Worm (Caenorhabditis elegans) whole organism, mixed stage, embryonic: ENCODE data around the gene ttll-5.

Experiments
- blmp-1 ChIP-seq: fragments of 150-350 bp; optimal IDR thresholded peaks from 2 replicates; lab custom pipeline; 2014; ENCODE audit warnings: missing biosample characterization, missing genetic modification characterization
- elt-1 ChIP-seq: sonication (generic microtip); optimal IDR thresholded peaks from 2 replicates; lab custom pipeline; 2017; ENCODE audit warnings: missing genetic modification characterization, mild to moderate bottlenecking, missing compliant biosample characterization, antibody characterized with exemption, moderate library complexity, borderline replicate concordance; ENCODE audit not compliant: insufficient read depth
- mep-1 ChIP-seq: fragments of 150-350 bp; optimal IDR thresholded peaks from 2 replicates; lab custom pipeline; 2017; ENCODE audit warnings: missing biosample characterization, missing genetic modification reagents, missing genetic modification characterization, inconsistent platforms
- nhr-12 ChIP-seq: fragments of 150-350 bp; optimal IDR thresholded peaks from 2 replicates; lab custom pipeline; 2014; ENCODE audit warnings: missing biosample characterization, missing genetic modification characterization
- nhr-28 ChIP-seq: fragments of 150-350 bp; optimal IDR thresholded peaks from 2 replicates; lab custom pipeline; 2014; ENCODE audit warnings: missing biosample characterization, missing genetic modification characterization
- nhr-76 ChIP-seq: sonication (generic microtip); optimal IDR thresholded peaks from 2 replicates; lab custom pipeline; 2017; ENCODE audit warnings: missing biosample characterization, missing genetic modification characterization
- snpc-4 ChIP-seq: fragments of 150-350 bp; optimal IDR thresholded peaks from 2 replicates; lab custom pipeline; 2014; ENCODE audit warnings: missing biosample characterization, missing genetic modification characterization
- unc-39 ChIP-seq: fragments of 150-350 bp; optimal IDR thresholded peaks from 2 replicates; lab custom pipeline; 2014; ENCODE audit warnings: missing biosample characterization, missing genetic modification characterization
- unc-62 ChIP-seq: fragments of 150-350 bp; optimal IDR thresholded peaks from 2 replicates; lab custom pipeline; 2014; ENCODE audit warnings: missing biosample characterization, missing genetic modification reagents, missing genetic modification characterization

ce11 chrV:11472209-11472608 lies 36.7 kb upstream of the ttll-5 start, which contains the start of the genes nas-20 and nas-21:
- TF ChIP-seq nhr-76 (tag; lab: Kevin White, UChicago) (no peak), snpc-4 (tag; lab: Kevin White, UChicago) (no peak), unc-39 (tag; lab: Kevin White, UChicago) (no peak), unc-62 (GFP tag; lab: Kevin White, UChicago) (no peak), elt-1 (tag; lab: Kevin White, UChicago) (no peak), nhr-28 (no peak), mep-1 (tag; lab: Kevin White, UChicago) (no peak), nhr-12 (tag; lab: Kevin White, UChicago) (no peak), blmp-1 (tag; lab: Kevin White, UChicago) (no peak)
